Worm (Caenorhabditis elegans): ENCODE results near the gene unc-84.

Gene unc-84

DNA sequence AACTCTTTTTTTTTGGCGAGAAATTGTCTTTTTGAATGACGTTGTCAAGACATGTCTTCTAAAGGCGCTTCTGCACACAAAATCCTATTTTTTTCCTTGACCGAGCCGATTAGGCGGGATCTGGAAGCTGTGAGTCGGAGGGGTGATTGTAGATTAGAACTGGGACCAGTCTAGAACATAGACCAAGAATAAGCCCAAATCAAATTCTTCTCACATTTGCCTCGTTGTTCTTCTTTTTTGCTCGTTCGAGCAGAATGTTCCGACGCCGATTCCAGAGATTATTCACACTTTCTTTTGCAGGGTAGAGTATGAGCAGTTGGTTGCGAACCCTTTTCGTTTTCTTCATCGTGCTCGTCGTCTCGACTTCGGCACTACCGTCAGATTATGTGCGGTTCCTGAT lies 34.0 kb downstream of the unc-84 start, which contains the start of gene nlp-53:
nlp-53 (plus strand) TSS at position 301 of the 400 bp plus-strand sequence.
- TF ChIP-seq hlh-8 (tag; optimal IDR thresholded peaks at IDR 0.05) (no peak), hlh-6 (tag; optimal IDR thresholded peaks at IDR 0.05) (no peak), mec-3 (tag; optimal IDR thresholded peaks at IDR 0.05; ENCODE audit: borderline replicate concordance) (no peak), unc-86 (tag; optimal IDR thresholded peaks at IDR 0.05) (no peak), pqm-1 (tag; optimal IDR thresholded peaks at IDR 0.05) (no peak), unc-3 (GFP tag; conservative IDR thresholded peaks at IDR 0.05) (no peak), unc-3 (tag; optimal IDR thresholded peaks at IDR 0.05) (no peak), odd-2 (tag; optimal IDR thresholded peaks at IDR 0.05) (no peak), elt-2 (tag; optimal IDR thresholded peaks at IDR 0.05) (no peak), che-1 (tag; optimal IDR thresholded peaks at IDR 0.05) (no peak)

DNA sequence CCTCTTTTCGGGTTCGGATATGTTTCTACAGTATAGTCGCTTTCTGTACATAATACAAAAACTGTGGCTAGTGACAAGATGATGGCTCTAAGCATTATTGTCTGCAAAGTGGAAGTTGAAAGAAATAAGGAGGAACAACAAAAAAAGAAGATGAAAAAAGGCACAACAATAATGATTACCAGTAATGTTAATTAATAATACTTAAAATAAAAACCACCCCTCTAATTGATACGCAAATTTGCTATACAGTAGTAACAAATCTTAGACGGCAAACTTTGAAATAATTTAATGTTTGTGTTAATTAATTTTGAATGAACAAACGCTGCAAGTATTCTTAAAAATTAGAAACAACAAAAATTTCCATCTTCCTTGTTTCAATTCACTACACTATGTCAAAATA lies 37.1 kb downstream of the unc-84 start, which contains the start of gene Y12A6A.1:
Y12A6A.1 (minus strand) TSS at position 101 of the 400 bp plus-strand sequence.
- TF ChIP-seq unc-55 (GFP tag; optimal IDR thresholded peaks at IDR 0.05) (no peak), hlh-13 (GFP tag; optimal IDR thresholded peaks at IDR 0.05) (no peak), sox-2 (GFP tag; IDR thresholded peaks at IDR 0.05) (no peak), unc-42 (tag; optimal IDR thresholded peaks at IDR 0.05) (no peak), ceh-18 (tag; optimal IDR thresholded peaks at IDR 0.05) (no peak), ceh-2 (tag; optimal IDR thresholded peaks at IDR 0.05) (no peak), unc-86 (tag; optimal IDR thresholded peaks at IDR 0.05) (no peak), gmeb-2 (tag; optimal IDR thresholded peaks at IDR 0.05) (no peak), hlh-30 (tag; optimal IDR thresholded peaks at IDR 0.05; ENCODE audit: insufficient read depth) (no peak), ceh-30 (tag; optimal IDR thresholded peaks at IDR 0.05) (no peak)

- no peak for TF ChIP-seq gmeb-2 (tag; optimal IDR thresholded peaks at IDR 0.05)
- TF ChIP-seq unc-42 (tag; optimal IDR thresholded peaks at IDR 0.05) = peak; percentile 82
These were observed 46.6 kb downstream of the unc-84 start, which contains the start of gene nlg-1 for ce11 chrX:13631122-13631672. nlg-1 (minus strand) TSS chrX:13631172.

DNA sequence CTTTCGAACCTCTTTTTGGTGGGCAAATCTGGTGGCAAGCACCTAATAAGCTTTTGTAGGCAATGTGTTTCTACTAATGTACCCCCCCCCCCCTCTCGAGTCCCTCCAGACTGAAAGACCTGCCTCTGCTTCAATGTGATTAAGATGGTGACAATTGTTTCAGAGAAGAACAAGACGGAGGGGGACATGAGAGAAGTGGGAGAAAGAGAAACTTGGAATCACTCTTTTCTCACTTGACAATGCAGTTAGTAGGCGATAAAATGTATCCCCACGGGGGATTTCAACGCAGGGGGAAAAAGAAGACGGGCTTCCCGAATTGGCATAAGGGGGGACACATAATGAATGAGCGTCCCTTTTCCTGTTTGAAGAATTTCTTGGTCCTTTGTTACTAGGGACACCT lies 47.7 kb downstream of the unc-84 start:
- TF ChIP-seq unc-3 (GFP tag; conservative IDR thresholded peaks at IDR 0.05) (no peak), unc-3 (tag; optimal IDR thresholded peaks at IDR 0.05) (peak; percentile 24), ceh-18 (tag; optimal IDR thresholded peaks at IDR 0.05) (no peak), ceh-31 (tag; optimal IDR thresholded peaks at IDR 0.05) (peak; percentile 32), unc-42 (tag; optimal IDR thresholded peaks at IDR 0.05) (peak; percentile 67), ceh-48 (tag; optimal IDR thresholded peaks at IDR 0.05) (no peak), tbx-2 (tag; optimal IDR thresholded peaks at IDR 0.05) (no peak), che-1 (tag; optimal IDR thresholded peaks at IDR 0.05) (no peak), unc-55 (GFP tag; optimal IDR thresholded peaks at IDR 0.05) (no peak)

DNA sequence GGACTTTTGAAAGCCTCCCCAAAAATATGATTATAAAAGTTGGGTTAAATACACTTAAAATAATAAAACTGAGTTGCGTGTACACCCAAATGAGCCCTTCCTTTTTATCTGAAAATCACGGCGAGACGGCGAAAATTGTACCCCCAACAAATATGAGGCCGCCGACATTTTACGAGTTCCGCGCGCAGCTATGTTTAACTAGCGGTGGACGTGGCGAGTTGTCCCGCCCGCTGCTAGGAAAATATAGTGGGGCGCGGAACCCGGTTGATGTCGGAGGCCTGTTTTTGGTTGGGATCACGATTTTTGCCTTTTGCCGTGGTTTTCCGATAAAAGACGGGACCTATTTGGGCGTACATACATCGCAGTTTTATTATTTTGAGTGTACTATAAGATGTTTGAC lies 48.5 kb downstream of the unc-84 start:
- TF ChIP-seq ceh-24 (tag; optimal IDR thresholded peaks at IDR 0.05) (no peak), pqm-1 (tag; optimal IDR thresholded peaks at IDR 0.05) (no peak), che-1 (tag; optimal IDR thresholded peaks at IDR 0.05) (no peak), ceh-14 (tag; optimal IDR thresholded peaks at IDR 0.05) (no peak), pax-1 (tag; optimal IDR thresholded peaks at IDR 0.05) (no peak), C38D4.7 (GFP tag; optimal IDR thresholded peaks at IDR 0.05) (no peak), pros-1 (tag; optimal IDR thresholded peaks at IDR 0.05) (no peak), ceh-9 (tag; optimal IDR thresholded peaks at IDR 0.05) (no peak), nhr-11 (tag; optimal IDR thresholded peaks at IDR 0.05) (no peak), dve-1 (tag; optimal IDR thresholded peaks at IDR 0.05) (no peak), fkh-10 (GFP tag; optimal IDR thresholded peaks at IDR 0.05) (no peak), ceh-22 (tag; optimal IDR thresholded peaks at IDR 0.05) (no peak), hlh-30 (tag; optimal IDR thresholded peaks at IDR 0.05; ENCODE audit: insufficient read depth) (no peak), eyg-1 (tag; optimal IDR thresholded peaks at IDR 0.05) (no peak), lin-11 (tag; optimal IDR thresholded peaks at IDR 0.05) (no peak), ceh-18 (tag; optimal IDR thresholded peaks at IDR 0.05) (no peak), ets-4 (tag; optimal IDR thresholded peaks at IDR 0.05) (no peak), madf-2 (tag; optimal IDR thresholded peaks at IDR 0.05) (no peak), fkh-6 (tag; optimal IDR thresholded peaks at IDR 0.05) (no peak)
